Worm (Caenorhabditis elegans) whole organism, L4 larva: ENCODE data around the gene ins-2.

ENCODE experiments used
- F44E2.7 ChIP-seq: fragments of 200-800 bp; sonication (Bioruptor generic); IDR thresholded peaks from 2 replicates; pipeline ENCODE4 v2.1.2; 2022; ENCODE audit warnings: missing genetic modification characterization, missing compliant biosample characterization
- Y75B8A.6 ChIP-seq: fragments of 200-800 bp; sonication (Bioruptor generic); IDR thresholded peaks from 2 replicates; pipeline ENCODE4 v1.3.6; 2022; ENCODE audit warnings: missing genetic modification reagents, missing genetic modification characterization, missing compliant biosample characterization
- ZK337.2 ChIP-seq: fragments of 200-800 bp; sonication (Bioruptor generic); IDR thresholded peaks from 2 replicates; pipeline ENCODE4 v1.3.6; 2022; ENCODE audit warnings: missing genetic modification reagents, missing genetic modification characterization, missing compliant biosample characterization
- aha-1 ChIP-seq: fragments of 150-350 bp; peaks from one replicate; lab custom pipeline; 2014; ENCODE audit warnings: missing biosample characterization, missing genetic modification characterization
- aly-2 ChIP-seq: sonication (generic microtip); optimal IDR thresholded peaks from 2 replicates; lab custom pipeline; 2018; ENCODE audit warnings: missing biosample characterization, missing genetic modification characterization
- arid-1 ChIP-seq: fragments of 200-800 bp; sonication (Bioruptor generic); conservative IDR thresholded peaks from 2 replicates; pipeline ENCODE4 v1.3.6; 2022; ENCODE audit warnings: missing genetic modification reagents, missing genetic modification characterization, missing compliant biosample characterization
- ces-1 ChIP-seq: fragments of 150-350 bp; sonication (generic microtip); optimal IDR thresholded peaks from 4 replicates; lab custom pipeline; 2014; ENCODE audit warnings: missing biosample characterization, missing genetic modification reagents, missing genetic modification characterization
- ctbp-1 ChIP-seq: fragments of 200-800 bp; sonication (Bioruptor generic); IDR thresholded peaks from 2 replicates; pipeline ENCODE4 v1.3.6; 2022; ENCODE audit warnings: missing genetic modification reagents, missing genetic modification characterization, missing compliant biosample characterization
- daf-12 ChIP-seq: fragments of 150-350 bp; optimal IDR thresholded peaks from 2 replicates; lab custom pipeline; 2014; ENCODE audit warnings: missing biosample characterization, missing genetic modification reagents, missing genetic modification characterization
- daf-8 ChIP-seq: fragments of 200-800 bp; sonication (Bioruptor generic); IDR thresholded peaks from 2 replicates; pipeline ENCODE4 v1.3.6; 2022; ENCODE audit warnings: missing genetic modification characterization, missing compliant biosample characterization
- dmd-8 ChIP-seq: fragments of 200-800 bp; sonication (Bioruptor generic); IDR thresholded peaks from 2 replicates; pipeline ENCODE4 v1.3.6; 2022; ENCODE audit warnings: missing genetic modification characterization, missing compliant biosample characterization
- dpl-1 ChIP-seq: fragments of 150-350 bp; optimal IDR thresholded peaks from 2 replicates; lab custom pipeline; 2014; ENCODE audit warnings: missing biosample characterization, missing genetic modification reagents, missing genetic modification characterization
- duxl-1 ChIP-seq: sonication (generic microtip); optimal IDR thresholded peaks from 2 replicates; lab custom pipeline; 2016; ENCODE audit warnings: mild to moderate bottlenecking, missing genetic modification characterization, moderate library complexity, missing compliant biosample characterization; ENCODE audit not compliant: poor library complexity
- fkh-10 ChIP-seq: fragments of 150-350 bp; optimal IDR thresholded peaks from 2 replicates; lab custom pipeline; 2014; ENCODE audit warnings: missing biosample characterization, missing genetic modification reagents, missing genetic modification characterization
- gei-8 ChIP-seq: fragments of 200-800 bp; sonication (Bioruptor generic); optimal IDR thresholded peaks from 2 replicates; lab custom pipeline; 2018; ENCODE audit warnings: mild to moderate bottlenecking, missing genetic modification characterization, missing compliant biosample characterization
- hlh-11 ChIP-seq: fragments of 200-800 bp; sonication (Bioruptor generic); optimal IDR thresholded peaks from 2 replicates; lab custom pipeline; 2018; ENCODE audit warnings: mild to moderate bottlenecking, missing genetic modification characterization, missing compliant biosample characterization
- hmg-1.1 ChIP-seq: fragments of 200-800 bp; sonication (Bioruptor generic); IDR thresholded peaks from 2 replicates; pipeline ENCODE4 v1.3.6; 2022; ENCODE audit warnings: missing genetic modification reagents, missing genetic modification characterization, missing compliant biosample characterization
- jun-1 ChIP-seq: fragments of 150-350 bp; optimal IDR thresholded peaks from 2 replicates; lab custom pipeline; 2014; ENCODE audit warnings: missing biosample characterization, missing genetic modification reagents, missing genetic modification characterization
- lim-7 ChIP-seq: fragments of 200-800 bp; sonication (Bioruptor generic); IDR thresholded peaks from 2 replicates; pipeline ENCODE4 v1.3.6; 2022; ENCODE audit warnings: missing genetic modification characterization, missing compliant biosample characterization
- lin-29 ChIP-seq: fragments of 200-800 bp; sonication (Bioruptor generic); IDR thresholded peaks from 2 replicates; pipeline ENCODE4 v1.3.6; 2022; ENCODE audit warnings: missing genetic modification reagents, missing genetic modification characterization, missing compliant biosample characterization
- lin-39 ChIP-seq: fragments of 150-350 bp; optimal IDR thresholded peaks from 2 replicates; lab custom pipeline; 2014; ENCODE audit warnings: missing biosample characterization, missing genetic modification reagents, missing genetic modification characterization
- mdl-1 ChIP-seq, 2 experiments: fragments of 150-350 bp in 1 of 2; sonication (generic microtip) in 1 of 2; optimal IDR thresholded peaks; 2 replicates each; lab custom pipeline; 2014 to 2017; ENCODE audit warnings: missing biosample characterization in 2 of 2, missing genetic modification characterization in 2 of 2
- mes-2 ChIP-seq: sonication (generic microtip); optimal IDR thresholded peaks from 2 replicates; lab custom pipeline; 2016; ENCODE audit warnings: missing genotype, mild to moderate bottlenecking, missing genetic modification characterization, missing compliant biosample characterization; ENCODE audit not compliant: poor library complexity, severe bottlenecking
- mxl-2 ChIP-seq: fragments of 200-800 bp; sonication (Bioruptor generic); conservative IDR thresholded peaks from 2 replicates; pipeline ENCODE4 v1.3.6; 2022; ENCODE audit warnings: missing genetic modification reagents, missing genetic modification characterization, missing compliant biosample characterization
- nhr-102 ChIP-seq: sonication (generic microtip); optimal IDR thresholded peaks from 2 replicates; lab custom pipeline; 2016; ENCODE audit warnings: mild to moderate bottlenecking, missing genetic modification characterization, moderate library complexity, missing compliant biosample characterization
- nhr-25 ChIP-seq: sonication (generic microtip); optimal IDR thresholded peaks from 2 replicates; lab custom pipeline; 2017; ENCODE audit warnings: missing genetic modification characterization, mild to moderate bottlenecking, missing compliant biosample characterization, antibody characterized with exemption, moderate library complexity, borderline replicate concordance; ENCODE audit not compliant: insufficient read depth
- nhr-28 ChIP-seq: fragments of 150-350 bp; optimal IDR thresholded peaks from 2 replicates; lab custom pipeline; 2014; ENCODE audit warnings: missing biosample characterization, missing genetic modification characterization
- nhr-42 ChIP-seq: fragments of 200-800 bp; sonication (Bioruptor generic); IDR thresholded peaks from 2 replicates; pipeline ENCODE4 v1.3.6; 2022; ENCODE audit warnings: missing genetic modification characterization, missing compliant biosample characterization
- nhr-48 ChIP-seq: sonication (generic microtip); optimal IDR thresholded peaks from 2 replicates; lab custom pipeline; 2016; ENCODE audit warnings: mild to moderate bottlenecking, missing genetic modification characterization, missing compliant biosample characterization
- pha-4 ChIP-seq, 2 experiments: fragments of 150-350 bp in 1 of 2; fragments of 200-800 bp in 1 of 2; sonication (Bioruptor generic) in 1 of 2; IDR thresholded peaks in 1 of 2; optimal IDR thresholded peaks in 1 of 2; 2 replicates each; pipeline versions ENCODE4 v1.3.6 to Lab custom; 2014 to 2022; ENCODE audit warnings: missing genetic modification characterization in 2 of 2, missing genetic modification reagents in 2 of 2, missing biosample characterization in 1 of 2, missing compliant biosample characterization in 1 of 2
- pqm-1 ChIP-seq: sonication (generic microtip); optimal IDR thresholded peaks from 2 replicates; lab custom pipeline; 2017; ENCODE audit warnings: missing biosample characterization, missing genetic modification characterization
- rbr-2 ChIP-seq: sonication (generic microtip); optimal IDR thresholded peaks from 2 replicates; lab custom pipeline; 2016; ENCODE audit warnings: missing genotype, missing genetic modification characterization, missing compliant biosample characterization
- snpc-4 ChIP-seq: fragments of 150-350 bp; optimal IDR thresholded peaks from 2 replicates; lab custom pipeline; 2014; ENCODE audit warnings: missing biosample characterization, missing genetic modification characterization
- spr-1 ChIP-seq: sonication (generic microtip); optimal IDR thresholded peaks from 2 replicates; lab custom pipeline; 2016; ENCODE audit warnings: mild to moderate bottlenecking, missing genetic modification characterization, missing compliant biosample characterization
- tag-97 ChIP-seq: fragments of 200-800 bp; sonication (Bioruptor generic); IDR thresholded peaks from 2 replicates; pipeline ENCODE4 v1.3.6; 2022; ENCODE audit warnings: missing genetic modification characterization, missing compliant biosample characterization
- unc-130 ChIP-seq: sonication (generic microtip); optimal IDR thresholded peaks from 2 replicates; lab custom pipeline; 2016; ENCODE audit warnings: missing genetic modification reagents, missing genetic modification characterization, missing compliant biosample characterization
- unc-62 ChIP-seq, 3 experiments: fragments of 150-350 bp in 1 of 3; sonication (generic microtip); optimal IDR thresholded peaks in 2 of 3; peaks in 1 of 3; 1 replicate in 1 of 3; 2 replicates in 2 of 3; lab custom pipeline; 2014 to 2017; ENCODE audit warnings: missing biosample characterization in 3 of 3, missing genetic modification characterization in 3 of 3, missing genetic modification reagents in 3 of 3, missing genotype in 1 of 3
- zip-11 ChIP-seq: fragments of 200-800 bp; sonication (Bioruptor generic); IDR thresholded peaks from 2 replicates; pipeline ENCODE4 v1.3.6; 2022; ENCODE audit warnings: missing genetic modification characterization, missing compliant biosample characterization

ins-2 gene

ce11 chrII:5969303-5969702, 19.0 kb upstream of the ins-2 start, which contains the start of gene B0034.4:
B0034.4 (minus strand) TSS chrII:5969531.
- TF ChIP-seq nhr-102 (tag; lab: Kevin White, UChicago), result no peak
- TF ChIP-seq jun-1 (tag; lab: Kevin White, UChicago), result no peak
- no peak for TF ChIP-seq lin-39
- peak in 1 of 2 experiments; percentile 96 for TF ChIP-seq unc-62 (GFP tag; optimal IDR thresholded peaks at IDR 0.05 in 1 of 2; lab: Kevin White, UChicago)
- no peak for TF ChIP-seq unc-62 (tag; optimal IDR thresholded peaks at IDR 0.05; lab: Kevin White, UChicago)
- TF ChIP-seq aha-1 (tag; lab: Kevin White, UChicago), result peak; percentile 59

ce11 chrII:5974878-5975277, 13.4 kb upstream of the ins-2 start, which contains the start of gene B0034.5:
B0034.5 (minus strand) TSS chrII:5974978.
- TF ChIP-seq lin-29 (no peak), daf-12 (tag; lab: Kevin White, UChicago) (no peak), duxl-1 (tag; lab: Kevin White, UChicago) (no peak)
- TF ChIP-seq, all 104 proteins: peak for 0

- TF ChIP-seq fkh-10 (GFP tag; lab: Kevin White, UChicago) (no peak), hlh-11 (tag; lab: Kevin White, UChicago) (no peak), aha-1 (tag; lab: Kevin White, UChicago) (no peak), zip-11 (no peak), rbr-2 (tag; lab: Kevin White, UChicago) (no peak), mdl-1 (tag; optimal IDR thresholded peaks at IDR 0.05; lab: Kevin White, UChicago) (no peak), daf-8 (GFP tag; lab: Robert Waterston, UW) (no peak), ces-1 (GFP tag; lab: Kevin White, UChicago) (no peak), hmg-1.1 (GFP tag; lab: Robert Waterston, UW) (no peak), spr-1 (tag; lab: Kevin White, UChicago) (no peak), Y75B8A.6 (GFP tag; lab: Robert Waterston, UW) (no peak), ctbp-1 (GFP tag; lab: Robert Waterston, UW) (no peak), nhr-28 (no peak), nhr-102 (tag; lab: Kevin White, UChicago) (no peak), nhr-48 (tag; lab: Kevin White, UChicago) (no peak), gei-8 (GFP tag; lab: Kevin White, UChicago) (no peak), snpc-4 (no peak), mxl-2 (GFP tag; lab: Robert Waterston, UW) (no peak)
- TF ChIP-seq, all 104 proteins: peak for 0
Measured at ce11 chrII:5990668-5991067, 2.3 kb downstream of the ins-2 start, which contains the start of gene ins-3. ins-3 (minus strand) TSS chrII:5990768.

- no peak for TF ChIP-seq lim-7
- TF ChIP-seq pha-4 (GFP tag; IDR thresholded peaks at IDR 0.05; lab: Robert Waterston, UW), result no peak
- no peak for TF ChIP-seq pha-4 (tag; optimal IDR thresholded peaks at IDR 0.05; lab: Kevin White, UChicago)
- no peak for TF ChIP-seq F44E2.7 (GFP tag; lab: Robert Waterston, UW)
- TF ChIP-seq lin-29, result no peak
- no peak for TF ChIP-seq pqm-1
- no peak for TF ChIP-seq nhr-25 (tag; lab: Kevin White, UChicago)
- no peak for TF ChIP-seq arid-1
- no peak for TF ChIP-seq nhr-102 (tag; lab: Kevin White, UChicago)
- no peak for TF ChIP-seq ZK337.2 (GFP tag; lab: Robert Waterston, UW)
- TF ChIP-seq unc-130, result no peak
- TF ChIP-seq fkh-10 (GFP tag; lab: Kevin White, UChicago), result no peak
- TF ChIP-seq aly-2 (tag; lab: Kevin White, UChicago), result no peak
- TF ChIP-seq dmd-8 (GFP tag; lab: Robert Waterston, UW), result no peak
- no peak for TF ChIP-seq tag-97 (GFP tag; lab: Robert Waterston, UW)
- no peak for TF ChIP-seq dpl-1 (GFP tag; lab: Kevin White, UChicago)
- no peak for TF ChIP-seq nhr-48 (tag; lab: Kevin White, UChicago)
- TF ChIP-seq mes-2 (tag; lab: Kevin White, UChicago), result no peak
- no peak for TF ChIP-seq unc-62 (GFP tag; optimal IDR thresholded peaks at IDR 0.05 in 1 of 2; lab: Kevin White, UChicago)
- no peak for TF ChIP-seq unc-62 (tag; optimal IDR thresholded peaks at IDR 0.05; lab: Kevin White, UChicago)
- TF ChIP-seq nhr-42 (GFP tag; lab: Robert Waterston, UW), result no peak
- TF ChIP-seq, all 104 proteins: peak for 0
Measured at ce11 chrII:5996066-5996465, 7.7 kb downstream of the ins-2 start, which contains the start of gene ins-4. ins-4 (plus strand) TSS chrII:5996366.
